Fruit fly (Drosophila melanogaster): ENCODE data around the gene RabGGTb.

RabGGTb gene

dm6 chr2L:2830341-2830800 lies 48.5 kb upstream of the RabGGTb start (continued):
- TF ChIP-seq CG3163 (GFP tag; optimal IDR thresholded peaks at IDR 0.05) (no peak), gem (tag; optimal IDR thresholded peaks at IDR 0.05) (peak; percentile 95), CG43689 (GFP tag; IDR thresholded peaks at IDR 0.05) (no peak), CG1602 (GFP tag; optimal IDR thresholded peaks at IDR 0.05) (peak; percentile 85), ERR (GFP tag; optimal IDR thresholded peaks at IDR 0.05) (no peak), Ada2b (GFP tag; IDR thresholded peaks at IDR 0.05) (peak; percentile 64), C15 (GFP tag; IDR thresholded peaks at IDR 0.05) (peak; percentile 62; the same call in 1 of the 3 replicates), CG30020 (tag; optimal IDR thresholded peaks at IDR 0.05) (peak; percentile 77), inv (GFP tag; IDR thresholded peaks at IDR 0.05; ENCODE audit: partially characterized antibody) (no peak), CG6813 (GFP tag; optimal IDR thresholded peaks at IDR 0.05) (peak; percentile 86), en (GFP tag; optimal IDR thresholded peaks at IDR 0.05) (peak; percentile 31), CG30403 (GFP tag; optimal IDR thresholded peaks at IDR 0.05) (peak; percentile 93), Lim3 (GFP tag; IDR thresholded peaks at IDR 0.05) (no peak), CG7357 (GFP tag; IDR thresholded peaks at IDR 0.05) (peak; percentile 81), Dll (GFP tag; IDR thresholded peaks at IDR 0.05; ENCODE audit: partially characterized antibody) (no peak), HLHmδ (GFP tag; optimal IDR thresholded peaks at IDR 0.05) (no peak), Ssrp (tag; optimal IDR thresholded peaks at IDR 0.05) (peak; percentile 92), CG13287 (GFP tag; IDR thresholded peaks at IDR 0.05; ENCODE audit: partially characterized antibody) (no peak), Jarid2 (GFP tag; optimal IDR thresholded peaks at IDR 0.05) (peak; percentile 42), CG9215 (GFP tag; IDR thresholded peaks at IDR 0.05) (peak; percentile 78), Camta (GFP tag; optimal IDR thresholded peaks at IDR 0.05) (peak; percentile 70), corto (GFP tag; optimal IDR thresholded peaks at IDR 0.05) (peak; percentile 68), phol (tag; optimal IDR thresholded peaks at IDR 0.05) (peak; percentile 94), B-H1 (GFP tag; IDR thresholded peaks at IDR 0.05) (peak; percentile 57; the same call in 2 of the 3 replicates), Meics (GFP tag; optimal IDR thresholded peaks at IDR 0.05) (peak; percentile 92), CG11093 (GFP tag; IDR thresholded peaks at IDR 0.05) (peak; percentile 74; the same call in 2 of the 3 replicates), Dad (GFP tag; optimal IDR thresholded peaks at IDR 0.05) (peak; percentile 29), sens (GFP tag) (peak; percentile 96), MBD-R2 (GFP tag; IDR thresholded peaks at IDR 0.05) (no peak; the same call in 1 of the 2 replicates), CG17802 (tag; optimal IDR thresholded peaks at IDR 0.05) (peak; percentile 27), danr (GFP tag; IDR thresholded peaks at IDR 0.05) (peak; percentile 78), Lhr (GFP tag; optimal IDR thresholded peaks at IDR 0.05) (peak; percentile 69), al (GFP tag; IDR thresholded peaks at IDR 0.05) (peak; percentile 73), CG6689 (GFP tag; IDR thresholded peaks at IDR 0.05) (peak; percentile 89), ftz-f1 (GFP tag; optimal IDR thresholded peaks at IDR 0.05) (no peak), gsb (GFP tag; IDR thresholded peaks at IDR 0.05) (peak; percentile 35; the same call in 1 of the 2 replicates), NFAT (GFP tag; IDR thresholded peaks at IDR 0.05) (peak; percentile 31), CG31224 (GFP tag; IDR thresholded peaks at IDR 0.05) (peak; percentile 61), CG6254 (GFP tag; optimal IDR thresholded peaks at IDR 0.05) (peak; percentile 86), schlank (tag; optimal IDR thresholded peaks at IDR 0.05) (peak; percentile 49), Usf (GFP tag; optimal IDR thresholded peaks at IDR 0.05) (peak; percentile 86), Bdp1 (GFP tag; optimal IDR thresholded peaks at IDR 0.05) (peak; percentile 38), Deaf1 (tag; optimal IDR thresholded peaks at IDR 0.05) (peak; percentile 54), ken (GFP tag; IDR thresholded peaks at IDR 0.05) (peak; percentile 31; the same call in 1 of the 3 replicates), CG11695 (GFP tag; IDR thresholded peaks at IDR 0.05) (peak; percentile 88), zen2 (GFP tag; IDR thresholded peaks at IDR 0.05; ENCODE audit: partially characterized antibody) (no peak), twi (tag; optimal IDR thresholded peaks at IDR 0.05) (peak; percentile 86), B-H2 (GFP tag; optimal IDR thresholded peaks at IDR 0.05) (no peak), seq (GFP tag; IDR thresholded peaks at IDR 0.05) (peak; percentile 78), nau (GFP tag; optimal IDR thresholded peaks at IDR 0.05) (peak; percentile 84), Side (GFP tag; optimal IDR thresholded peaks at IDR 0.05) (peak; percentile 47)

Data from whole organism, embryonic.